Worm (Caenorhabditis elegans) whole organism, L3 larva: ENCODE data around the gene nhr-212.

Source experiments
- ceh-28 ChIP-seq: fragments of 150-350 bp; optimal IDR thresholded peaks from 2 replicates; lab custom pipeline; 2014; ENCODE audit warnings: missing biosample characterization, missing genetic modification reagents, missing genetic modification characterization
- egl-5 ChIP-seq: fragments of 150-350 bp; optimal IDR thresholded peaks from 2 replicates; lab custom pipeline; 2017; ENCODE audit warnings: missing biosample characterization, missing genetic modification reagents, missing genetic modification characterization, inconsistent platforms
- elt-1 ChIP-seq: fragments of 150-350 bp; optimal IDR thresholded peaks from 2 replicates; lab custom pipeline; 2014; ENCODE audit warnings: missing biosample characterization, missing genetic modification characterization
- elt-2 ChIP-seq: sonication (generic microtip); optimal IDR thresholded peaks from 2 replicates; lab custom pipeline; 2016; ENCODE audit warnings: missing genetic modification reagents, mild to moderate bottlenecking, missing genetic modification characterization, missing compliant biosample characterization
- elt-3 ChIP-seq, 3 experiments: fragments of 150-350 bp in 1 of 3; sonication (generic microtip) in 2 of 3; optimal IDR thresholded peaks; 2 replicates in 2 of 3; 4 replicates in 1 of 3; lab custom pipeline; 2014 to 2017; ENCODE audit warnings: missing biosample characterization in 3 of 3, missing genetic modification characterization in 3 of 3
- hmg-11 ChIP-seq: sonication (generic microtip); optimal IDR thresholded peaks from 2 replicates; lab custom pipeline; 2016; ENCODE audit warnings: missing genetic modification characterization, missing compliant biosample characterization
- lsy-12 ChIP-seq: sonication (generic microtip); optimal IDR thresholded peaks from 2 replicates; lab custom pipeline; 2016; ENCODE audit warnings: mild to moderate bottlenecking, missing genetic modification characterization, missing compliant biosample characterization
- nhr-11 ChIP-seq: fragments of 150-350 bp; optimal IDR thresholded peaks from 2 replicates; lab custom pipeline; 2014; ENCODE audit warnings: missing biosample characterization, missing genetic modification characterization
- nhr-23 ChIP-seq: fragments of 150-350 bp; optimal IDR thresholded peaks from 2 replicates; lab custom pipeline; 2014; ENCODE audit warnings: missing biosample characterization, missing genetic modification reagents, missing genetic modification characterization
- nhr-25 ChIP-seq: sonication (generic microtip); optimal IDR thresholded peaks from 2 replicates; lab custom pipeline; 2017; ENCODE audit warnings: missing biosample characterization, missing genetic modification characterization
- nhr-67 ChIP-seq: fragments of 150-350 bp; optimal IDR thresholded peaks from 2 replicates; lab custom pipeline; 2014; ENCODE audit warnings: missing biosample characterization, missing genetic modification characterization
- pha-4 ChIP-seq: fragments of 150-350 bp; optimal IDR thresholded peaks from 2 replicates; lab custom pipeline; 2014; ENCODE audit warnings: missing biosample characterization, missing genetic modification reagents, missing genetic modification characterization
- pqm-1 ChIP-seq: fragments of 150-350 bp; optimal IDR thresholded peaks from 2 replicates; lab custom pipeline; 2017; ENCODE audit warnings: missing biosample characterization, missing genetic modification characterization, inconsistent platforms
- skn-1 ChIP-seq: fragments of 150-350 bp; optimal IDR thresholded peaks from 2 replicates; lab custom pipeline; 2014; ENCODE audit warnings: missing biosample characterization, missing genetic modification characterization
- unc-39 ChIP-seq: sonication (generic microtip); optimal IDR thresholded peaks from 4 replicates; lab custom pipeline; 2017; ENCODE audit warnings: missing biosample characterization, missing genetic modification characterization
- unc-62 ChIP-seq: fragments of 150-350 bp; sonication (generic microtip); optimal IDR thresholded peaks from 4 replicates; lab custom pipeline; 2014; ENCODE audit warnings: missing biosample characterization, missing genetic modification reagents, missing genetic modification characterization

The nhr-212 gene

DNA sequence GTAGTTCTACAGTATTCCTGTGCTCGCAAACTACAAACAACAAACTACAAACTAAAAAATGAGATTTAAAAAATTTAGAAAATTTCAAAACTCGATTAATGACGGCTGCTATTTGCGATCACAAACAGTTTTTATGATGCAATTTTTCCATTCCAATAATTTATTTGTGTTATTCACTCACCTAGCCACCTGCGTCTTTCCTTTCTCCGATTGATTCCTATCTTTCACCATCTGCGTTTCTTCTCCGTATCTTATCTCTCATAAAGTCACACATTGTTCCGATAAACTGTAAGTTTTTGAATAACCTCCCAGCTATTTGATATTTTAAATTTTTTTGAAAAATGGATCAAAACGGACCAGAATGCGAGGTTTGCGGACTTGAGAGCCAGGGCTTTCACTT lies 49.5 kb downstream of the nhr-212 start, which contains the start of gene nhr-132:
TSS of gene nhr-132 (plus strand) at position 271 of the 400 bp plus-strand sequence.
- TF ChIP-seq elt-1 (tag; lab: Kevin White, UChicago) (no peak), elt-3 (tag; optimal IDR thresholded peaks at IDR 0.05; lab: Kevin White, UChicago) (peak in 1 of 3 experiments; percentile 58), pqm-1 (tag; lab: Kevin White, UChicago) (peak; percentile 73), nhr-23 (tag; lab: Kevin White, UChicago) (peak; percentile 27), nhr-25 (tag; lab: Kevin White, UChicago) (peak; percentile 28), egl-5 (tag; lab: Kevin White, UChicago) (peak; percentile 14), unc-62 (GFP tag; lab: Kevin White, UChicago) (no peak), skn-1 (tag; lab: Kevin White, UChicago) (no peak), pha-4 (tag; lab: Kevin White, UChicago) (no peak), ceh-28 (tag; lab: Kevin White, UChicago) (peak; percentile 53), nhr-11 (tag; lab: Kevin White, UChicago) (no peak), elt-2 (peak; percentile 60), lsy-12 (tag; lab: Kevin White, UChicago) (no peak), hmg-11 (tag; lab: Kevin White, UChicago) (peak; percentile 18), nhr-67 (tag; lab: Kevin White, UChicago) (no peak), unc-39 (tag; lab: Kevin White, UChicago) (no peak)
- TF ChIP-seq, all 47 proteins: peak for 8
